Fruit fly (Drosophila melanogaster) S2 (cell line): ENCODE data around the gene CG15820.

Source experiments
- CG8478 ChIP-seq: fragments of >200 bp; optimal IDR thresholded peaks from 2 replicates; lab custom pipeline; 2018
- CTCF ChIP-seq, 2 experiments: fragments of >200 bp; optimal IDR thresholded peaks; 2 replicates each; lab custom pipeline; 2018

DNA sequence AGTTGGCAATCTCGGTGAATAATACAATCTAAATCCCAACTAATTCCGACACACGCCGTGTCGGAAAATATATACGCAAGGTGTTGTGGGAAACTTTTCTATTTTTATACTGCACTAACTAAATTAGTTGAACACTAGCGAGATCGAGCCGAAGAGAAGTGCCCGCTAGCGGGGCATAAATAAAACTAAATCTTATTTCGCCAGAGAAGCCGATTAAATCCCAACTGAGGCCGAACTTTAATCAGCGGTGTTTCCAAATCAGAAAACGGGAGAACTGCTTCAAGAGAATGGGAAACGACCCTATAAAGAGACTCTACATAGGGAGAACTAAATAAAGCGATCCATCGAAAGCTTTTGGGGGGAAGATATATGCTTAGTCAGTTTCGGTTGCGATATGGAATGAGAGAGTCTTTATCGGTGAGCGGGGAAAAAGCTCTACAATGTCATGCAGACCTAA is 17.9 kb upstream of the CG15820 start, which contains the start of gene CG5707:
- TF ChIP-seq CTCF (optimal IDR thresholded peaks at IDR 0.05; lab: Kevin White, UChicago) (no peak), CG8478 (lab: Kevin White, UChicago) (peak; percentile 16)
